Fruit fly (Drosophila melanogaster) whole organism, pupa: Measurements from ENCODE around the gene CG10958.

ENCODE experiments used
- CG10348 ChIP-seq: fragments of 200-800 bp; sonication (Bioruptor generic); IDR thresholded peaks from 2 replicates; pipeline ENCODE4 v1.3.6; 2022; ENCODE audit warnings: missing biosample characterization, missing genetic modification characterization
- CG13204 ChIP-seq: fragments of 200-800 bp; sonication (Bioruptor generic); optimal IDR thresholded peaks from 2 replicates; lab custom pipeline; 2018; ENCODE audit warnings: missing biosample characterization, mild to moderate bottlenecking, missing genetic modification characterization, moderate library complexity
- CG14655 ChIP-seq: fragments of 200-800 bp; sonication (Bioruptor generic); optimal IDR thresholded peaks from 3 replicates; lab custom pipeline; 2017; ENCODE audit warnings: mild to moderate bottlenecking, missing biosample characterization, missing genetic modification reagents, missing genetic modification characterization
- CG15710 ChIP-seq: fragments of 200-800 bp; sonication (Bioruptor generic); optimal IDR thresholded peaks from 2 replicates; lab custom pipeline; 2018; ENCODE audit warnings: missing biosample characterization, mild to moderate bottlenecking, missing genetic modification characterization, moderate library complexity
- CG17806 ChIP-seq: fragments of 200-800 bp; sonication (Bioruptor generic); optimal IDR thresholded peaks from 2 replicates; lab custom pipeline; 2018; ENCODE audit warnings: missing biosample characterization, mild to moderate bottlenecking, missing genetic modification characterization, moderate library complexity
- CG32121 ChIP-seq: fragments of 200-800 bp; sonication (Bioruptor generic); IDR thresholded peaks from 2 replicates; pipeline ENCODE4 v1.3.6; 2022; ENCODE audit warnings: missing biosample characterization, missing genetic modification characterization
- CG34367 ChIP-seq: fragments of 200-800 bp; sonication (Bioruptor generic); optimal IDR thresholded peaks from 2 replicates; lab custom pipeline; 2018; ENCODE audit warnings: missing biosample characterization, mild to moderate bottlenecking, missing genetic modification characterization
- CG8301 ChIP-seq: fragments of 200-800 bp; sonication (Bioruptor generic); optimal IDR thresholded peaks from 2 replicates; lab custom pipeline; 2018; ENCODE audit warnings: missing biosample characterization, mild to moderate bottlenecking, missing genetic modification characterization
- EcR ChIP-seq: fragments of 200-800 bp; sonication (Bioruptor generic); optimal IDR thresholded peaks from 3 replicates; lab custom pipeline; 2019; ENCODE audit warnings: missing biosample characterization, missing genetic modification characterization, mild to moderate bottlenecking, moderate library complexity, missing genetic modification reagents
- Pif1A ChIP-seq: fragments of 200-800 bp; sonication (Bioruptor generic); optimal IDR thresholded peaks from 3 replicates; lab custom pipeline; 2016; ENCODE audit warnings: missing biosample characterization, missing genetic modification characterization
- Pif1B ChIP-seq: fragments of 200-800 bp; sonication (Bioruptor generic); optimal IDR thresholded peaks from 3 replicates; lab custom pipeline; 2016; ENCODE audit warnings: missing biosample characterization, missing genetic modification characterization
- Snoo ChIP-seq: fragments of 200-800 bp; sonication (Bioruptor generic); optimal IDR thresholded peaks from 3 replicates; lab custom pipeline; 2017; ENCODE audit warnings: missing biosample characterization, mild to moderate bottlenecking, missing genetic modification characterization, inconsistent platforms
- gl ChIP-seq: fragments of 200-800 bp; sonication (Bioruptor generic); optimal IDR thresholded peaks from 2 replicates; lab custom pipeline; 2018; ENCODE audit warnings: missing biosample characterization, mild to moderate bottlenecking, missing genetic modification characterization
- rn ChIP-seq: fragments of 200-800 bp; sonication (Bioruptor generic); IDR thresholded peaks from 2 replicates; pipeline ENCODE4 v1.3.6; 2022; ENCODE audit warnings: missing biosample characterization, missing genetic modification characterization

DNA sequence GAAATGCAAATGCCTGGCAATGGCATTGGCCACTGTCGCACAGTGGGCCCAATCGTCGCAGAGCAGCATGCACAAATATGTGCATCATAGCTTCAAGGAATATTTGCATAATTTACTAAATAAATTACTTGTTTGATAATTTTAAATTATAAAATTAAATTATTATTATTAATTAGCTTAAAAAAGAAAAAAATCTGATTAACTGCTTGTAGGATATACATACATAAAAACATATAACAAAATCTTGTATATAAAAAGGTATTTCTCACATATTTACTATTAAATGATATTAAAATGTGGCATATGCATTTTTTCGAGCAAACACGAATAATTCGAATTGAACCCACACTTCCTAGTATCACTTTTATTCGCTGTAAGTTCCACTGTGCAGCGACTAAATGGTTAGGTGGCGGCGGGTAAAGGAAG, 6.8 kb upstream of the CG10958 start:
- peak; percentile 24; the same call in 1 of the 2 replicates for TF ChIP-seq CG32121 (GFP tag; lab: Robert Waterston, UW)
- peak; percentile 45 for TF ChIP-seq CG14655 (GFP tag; lab: Kevin White, UChicago)
- TF ChIP-seq gl (tag; lab: Kevin White, UChicago) = no peak
- no peak for TF ChIP-seq CG34367
- no peak for TF ChIP-seq CG17806
- no peak for TF ChIP-seq CG10348 (GFP tag; lab: Robert Waterston, UW)
- no peak for TF ChIP-seq Snoo (tag; lab: Kevin White, UChicago)
- no peak for TF ChIP-seq Pif1A (GFP tag; lab: Kevin White, UChicago)
- no peak for TF ChIP-seq Pif1B (GFP tag; lab: Kevin White, UChicago)
- TF ChIP-seq rn (GFP tag; lab: Robert Waterston, UW) = 0 out of 2 replicates have a peak, but pooled peaks have one; percentile 15
- TF ChIP-seq EcR (GFP tag; lab: Kevin White, UChicago) = no peak
- TF ChIP-seq CG15710 (tag; lab: Kevin White, UChicago) = no peak
- no peak for TF ChIP-seq CG13204 (GFP tag; lab: Kevin White, UChicago)
- peak; percentile 8 for TF ChIP-seq CG8301 (tag; lab: Kevin White, UChicago)
